Worm (Caenorhabditis elegans) whole organism, young adult: Measurements from ENCODE around the gene pfd-1.
A peak's percentile ranks its signal among the peaks of the same experiment; 100 is the strongest.

Experiments used
- C17E4.6 ChIP-seq: fragments of 200-800 bp; sonication (Bioruptor generic); IDR thresholded peaks from 2 replicates; pipeline ENCODE4 v1.3.6; 2022; ENCODE audit warnings: missing genetic modification reagents, missing genetic modification characterization, missing compliant biosample characterization
- D2030.7 ChIP-seq: fragments of 200-800 bp; sonication (Bioruptor generic); IDR thresholded peaks from 2 replicates; pipeline ENCODE4 v1.3.6; 2022; ENCODE audit warnings: missing genetic modification reagents, missing genetic modification characterization, missing compliant biosample characterization
- F23B12.7 ChIP-seq: sonication (generic microtip); optimal IDR thresholded peaks from 2 replicates; lab custom pipeline; 2017; ENCODE audit warnings: missing genetic modification characterization, mild to moderate bottlenecking, missing compliant biosample characterization, antibody characterized with exemption, moderate library complexity; ENCODE audit not compliant: insufficient read depth
- F33H1.4 ChIP-seq: fragments of 200-800 bp; sonication (Bioruptor generic); IDR thresholded peaks from 2 replicates; pipeline ENCODE4 v1.3.6; 2022; ENCODE audit warnings: missing genetic modification reagents, missing genetic modification characterization, missing compliant biosample characterization
- F37B4.10 ChIP-seq: fragments of 200-800 bp; sonication (Bioruptor generic); IDR thresholded peaks from 2 replicates; pipeline ENCODE4 v1.3.6; 2022; ENCODE audit warnings: missing genetic modification characterization, missing compliant biosample characterization
- F55B11.4 ChIP-seq: sonication (generic microtip); optimal IDR thresholded peaks from 2 replicates; lab custom pipeline; 2016; ENCODE audit warnings: missing compliant biosample characterization, missing genetic modification characterization, borderline replicate concordance; ENCODE audit not compliant: insufficient read depth
- F57C9.4 ChIP-seq: sonication (generic microtip); optimal IDR thresholded peaks from 2 replicates; lab custom pipeline; 2017; ENCODE audit warnings: mild to moderate bottlenecking, missing genetic modification characterization, missing compliant biosample characterization
- K11D2.4 ChIP-seq: fragments of 200-800 bp; sonication (Bioruptor generic); IDR thresholded peaks from 2 replicates; pipeline ENCODE4 v1.3.6; 2022; ENCODE audit warnings: missing genetic modification reagents, missing genetic modification characterization, missing compliant biosample characterization
- K12H6.12 ChIP-seq: fragments of 200-800 bp; sonication (Bioruptor generic); optimal IDR thresholded peaks from 2 replicates; lab custom pipeline; 2018; ENCODE audit warnings: mild to moderate bottlenecking, missing genetic modification characterization, missing compliant biosample characterization
- Y79H2A.3 ChIP-seq: fragments of 200-800 bp; sonication (Bioruptor generic); conservative IDR thresholded peaks from 2 replicates; pipeline ENCODE4 v1.3.6; 2022; ENCODE audit warnings: missing genetic modification reagents, missing genetic modification characterization, missing compliant biosample characterization
- ZK185.1 ChIP-seq: sonication (generic microtip); optimal IDR thresholded peaks from 2 replicates; lab custom pipeline; 2016; ENCODE audit warnings: mild to moderate bottlenecking, missing genetic modification characterization, missing compliant biosample characterization; ENCODE audit not compliant: poor library complexity, severe bottlenecking
- aptf-3 ChIP-seq: fragments of 200-800 bp; sonication (Bioruptor generic); IDR thresholded peaks from 2 replicates; pipeline ENCODE4 v1.3.6; 2022; ENCODE audit warnings: missing genetic modification characterization, missing compliant biosample characterization
- atf-7 ChIP-seq: sonication (generic microtip); optimal IDR thresholded peaks from 2 replicates; lab custom pipeline; 2017; ENCODE audit warnings: mild to moderate bottlenecking, missing genetic modification characterization, missing compliant biosample characterization
- athp-1 ChIP-seq: sonication (generic microtip); optimal IDR thresholded peaks from 2 replicates; lab custom pipeline; 2017; ENCODE audit warnings: mild to moderate bottlenecking, missing genetic modification characterization, missing compliant biosample characterization
- attf-3 ChIP-seq: fragments of 200-800 bp; sonication (Bioruptor generic); conservative IDR thresholded peaks from 2 replicates; pipeline ENCODE4 v1.3.6; 2022; ENCODE audit warnings: missing genetic modification reagents, missing genetic modification characterization, missing compliant biosample characterization
- bed-2 ChIP-seq: fragments of 200-800 bp; sonication (Bioruptor generic); IDR thresholded peaks from 2 replicates; pipeline ENCODE4 v1.3.6; 2022; ENCODE audit warnings: missing genetic modification reagents, missing genetic modification characterization, missing compliant biosample characterization
- cebp-1 ChIP-seq, 2 experiments: fragments of 200-800 bp in 1 of 2; sonication (Bioruptor generic) in 1 of 2; sonication (generic microtip) in 1 of 2; IDR thresholded peaks in 1 of 2; optimal IDR thresholded peaks in 1 of 2; 2 replicates each; pipeline versions ENCODE4 v1.3.6 to Lab custom; 2017 to 2022; ENCODE audit warnings: missing compliant biosample characterization in 2 of 2, missing genetic modification characterization in 2 of 2, mild to moderate bottlenecking in 1 of 2, missing genetic modification reagents in 1 of 2, moderate library complexity in 1 of 2
- ceh-100 ChIP-seq: fragments of 200-800 bp; sonication (Bioruptor generic); IDR thresholded peaks from 2 replicates; pipeline ENCODE4 v1.3.6; 2022; ENCODE audit warnings: missing genetic modification reagents, missing genetic modification characterization, missing compliant biosample characterization
- ceh-40 ChIP-seq: fragments of 200-800 bp; sonication (Bioruptor generic); IDR thresholded peaks from 2 replicates; pipeline ENCODE4 v1.3.6; 2022; ENCODE audit warnings: missing genetic modification characterization, missing compliant biosample characterization
- ceh-58 ChIP-seq: fragments of 200-800 bp; sonication (Bioruptor generic); IDR thresholded peaks from 2 replicates; pipeline ENCODE4 v1.3.6; 2022; ENCODE audit warnings: missing genetic modification characterization, missing compliant biosample characterization
- ceh-79 ChIP-seq: sonication (generic microtip); optimal IDR thresholded peaks from 2 replicates; lab custom pipeline; 2017; ENCODE audit warnings: mild to moderate bottlenecking, missing genetic modification characterization, missing compliant biosample characterization
- chd-7 ChIP-seq: sonication (generic microtip); optimal IDR thresholded peaks from 2 replicates; lab custom pipeline; 2016; ENCODE audit warnings: mild to moderate bottlenecking, missing genetic modification characterization, moderate library complexity, missing compliant biosample characterization
- die-1 ChIP-seq: sonication (generic microtip); optimal IDR thresholded peaks from 2 replicates; lab custom pipeline; 2016; ENCODE audit warnings: missing genotype, mild to moderate bottlenecking, missing genetic modification characterization, missing compliant biosample characterization
- dpff-1 ChIP-seq: sonication (generic microtip); optimal IDR thresholded peaks from 2 replicates; lab custom pipeline; 2017; ENCODE audit warnings: mild to moderate bottlenecking, missing genetic modification characterization, missing compliant biosample characterization
- gei-17 ChIP-seq: fragments of 200-800 bp; sonication (Bioruptor generic); optimal IDR thresholded peaks from 2 replicates; lab custom pipeline; 2018; ENCODE audit warnings: mild to moderate bottlenecking, missing genetic modification characterization, missing compliant biosample characterization
- him-1 ChIP-seq: sonication (generic microtip); optimal IDR thresholded peaks from 2 replicates; lab custom pipeline; 2016; ENCODE audit warnings: missing genotype, missing genetic modification reagents, missing genetic modification characterization, missing compliant biosample characterization
- hlh-12 ChIP-seq: sonication (generic microtip); optimal IDR thresholded peaks from 2 replicates; lab custom pipeline; 2016; ENCODE audit warnings: missing genetic modification characterization, missing compliant biosample characterization
- hrde-1 ChIP-seq: sonication (generic microtip); optimal IDR thresholded peaks from 2 replicates; lab custom pipeline; 2016; ENCODE audit warnings: missing genetic modification characterization, mild to moderate bottlenecking, missing compliant biosample characterization, moderate library complexity, missing genotype, missing genetic modification reagents, borderline replicate concordance
- let-526 ChIP-seq: fragments of 200-800 bp; sonication (Bioruptor generic); IDR thresholded peaks from 2 replicates; pipeline ENCODE4 v1.3.6; 2022; ENCODE audit warnings: missing genetic modification reagents, missing genetic modification characterization, missing compliant biosample characterization
- lin-26 ChIP-seq: fragments of 200-800 bp; sonication (Bioruptor generic); IDR thresholded peaks from 2 replicates; pipeline ENCODE4 v1.3.6; 2022; ENCODE audit warnings: missing genetic modification reagents, missing genetic modification characterization, missing compliant biosample characterization
- lin-40 ChIP-seq: sonication (generic microtip); optimal IDR thresholded peaks from 2 replicates; lab custom pipeline; 2016; ENCODE audit warnings: missing genetic modification characterization, mild to moderate bottlenecking, missing compliant biosample characterization, missing genotype, missing genetic modification reagents
- lsl-1 ChIP-seq: fragments of 200-800 bp; sonication (Bioruptor generic); optimal IDR thresholded peaks from 2 replicates; lab custom pipeline; 2018; ENCODE audit warnings: mild to moderate bottlenecking, missing genetic modification characterization, moderate library complexity, missing compliant biosample characterization
- madf-10 ChIP-seq: sonication (generic microtip); optimal IDR thresholded peaks from 2 replicates; lab custom pipeline; 2016; ENCODE audit warnings: mild to moderate bottlenecking, missing genetic modification characterization, missing compliant biosample characterization
- madf-3 ChIP-seq: fragments of 200-800 bp; sonication (Bioruptor generic); IDR thresholded peaks from 2 replicates; pipeline ENCODE4 v1.3.6; 2022; ENCODE audit warnings: missing genetic modification reagents, missing genetic modification characterization, missing compliant biosample characterization
- mcd-1 ChIP-seq: fragments of 200-800 bp; sonication (Bioruptor generic); IDR thresholded peaks from 2 replicates; pipeline ENCODE4 v1.3.6; 2022; ENCODE audit warnings: missing genetic modification reagents, missing genetic modification characterization, missing compliant biosample characterization
- mxl-1 ChIP-seq: sonication (generic microtip); optimal IDR thresholded peaks from 2 replicates; lab custom pipeline; 2016; ENCODE audit warnings: missing genetic modification characterization, missing compliant biosample characterization
- nfyb-1 ChIP-seq: fragments of 200-800 bp; sonication (Bioruptor generic); IDR thresholded peaks from 2 replicates; pipeline ENCODE4 v1.3.6; 2022; ENCODE audit warnings: missing genetic modification reagents, missing genetic modification characterization, missing compliant biosample characterization
- nhr-80 ChIP-seq: sonication (generic microtip); optimal IDR thresholded peaks from 2 replicates; lab custom pipeline; 2016; ENCODE audit warnings: missing genetic modification characterization, missing compliant biosample characterization
- sdz-38 ChIP-seq: sonication (generic microtip); optimal IDR thresholded peaks from 2 replicates; lab custom pipeline; 2016; ENCODE audit warnings: missing genotype, missing genetic modification characterization, missing compliant biosample characterization
- sea-2 ChIP-seq: fragments of 200-800 bp; sonication (Bioruptor generic); IDR thresholded peaks from 2 replicates; pipeline ENCODE4 v1.3.6; 2022; ENCODE audit warnings: missing genetic modification characterization, missing compliant biosample characterization
- snpc-1.3 ChIP-seq: sonication (generic microtip); optimal IDR thresholded peaks from 2 replicates; lab custom pipeline; 2017; ENCODE audit warnings: missing genetic modification characterization, mild to moderate bottlenecking, missing compliant biosample characterization, antibody characterized with exemption, moderate library complexity, missing genotype, missing genetic modification reagents; ENCODE audit not compliant: insufficient read depth
- sptf-2 ChIP-seq: fragments of 200-800 bp; sonication (Bioruptor generic); optimal IDR thresholded peaks from 2 replicates; lab custom pipeline; 2018; ENCODE audit warnings: mild to moderate bottlenecking, missing genetic modification characterization, missing compliant biosample characterization
- unc-62 ChIP-seq: fragments of 150-350 bp; optimal IDR thresholded peaks from 2 replicates; lab custom pipeline; 2014; ENCODE audit warnings: missing biosample characterization, missing genetic modification reagents, missing genetic modification characterization
- zfh-2 ChIP-seq: fragments of 200-800 bp; sonication (Bioruptor generic); conservative IDR thresholded peaks from 2 replicates; pipeline ENCODE4 v1.3.6; 2022; ENCODE audit warnings: missing genetic modification reagents, missing genetic modification characterization, missing compliant biosample characterization
- zim-3 ChIP-seq: sonication (generic microtip); optimal IDR thresholded peaks from 2 replicates; lab custom pipeline; 2017; ENCODE audit warnings: mild to moderate bottlenecking, missing genetic modification characterization, moderate library complexity, missing compliant biosample characterization
- ztf-28 ChIP-seq: fragments of 200-800 bp; sonication (Bioruptor generic); IDR thresholded peaks from 2 replicates; pipeline ENCODE4 v1.3.6; 2022; ENCODE audit warnings: missing genetic modification reagents, missing genetic modification characterization, missing compliant biosample characterization
- ztf-6 ChIP-seq: fragments of 200-800 bp; sonication (Bioruptor generic); IDR thresholded peaks from 2 replicates; pipeline ENCODE4 v1.3.6; 2022; ENCODE audit warnings: missing genetic modification reagents, missing genetic modification characterization, missing compliant biosample characterization

The pfd-1 gene

ce11 chrIV:11149454-11150163 is at the start of gene pfd-1, which contains the start of gene F01G4.6:
Gene pfd-1, plus strand, starts transcription at chrIV:11150113.
Gene F01G4.6, minus strand, starts transcription at chrIV:11149504.
- TF ChIP-seq F23B12.7 (tag; lab: Kevin White, UChicago) = peak; percentile 73
- peak; percentile 53 for TF ChIP-seq gei-17 (GFP tag; lab: Kevin White, UChicago)
- no peak for TF ChIP-seq him-1 (tag; lab: Kevin White, UChicago)
- no peak for TF ChIP-seq ztf-28 (GFP tag; lab: Robert Waterston, UW)
- TF ChIP-seq madf-3 (GFP tag; lab: Robert Waterston, UW) = peak; percentile 74; the same call in 1 of the 2 replicates
- no peak for TF ChIP-seq sptf-2 (GFP tag; lab: Kevin White, UChicago)
- peak; percentile 85 for TF ChIP-seq ZK185.1
- TF ChIP-seq lsl-1 (GFP tag; lab: Kevin White, UChicago) = peak; percentile 80
- no peak for TF ChIP-seq hlh-12
- TF ChIP-seq let-526 (GFP tag; lab: Robert Waterston, UW) = no peak
- TF ChIP-seq lin-26 (GFP tag; lab: Robert Waterston, UW) = no peak
- TF ChIP-seq ztf-6 (GFP tag; lab: Robert Waterston, UW) = no peak
- no peak for TF ChIP-seq die-1 (tag; lab: Kevin White, UChicago)
- TF ChIP-seq zfh-2 (GFP tag; lab: Robert Waterston, UW) = 0 out of 2 replicates have a peak, but pooled peaks have one; percentile 13
- TF ChIP-seq atf-7 = peak; percentile 50
- TF ChIP-seq C17E4.6 = no peak; the same call in 1 of the 2 replicates
- peak; percentile 55 for TF ChIP-seq madf-10
- TF ChIP-seq ceh-40 (GFP tag; lab: Robert Waterston, UW) = no peak
- TF ChIP-seq bed-2 (GFP tag; lab: Robert Waterston, UW) = no peak
- peak; percentile 22 for TF ChIP-seq snpc-1.3 (tag; lab: Kevin White, UChicago)
- peak; percentile 68 for TF ChIP-seq K12H6.12 (tag; lab: Kevin White, UChicago)
- TF ChIP-seq D2030.7 = 0 out of 2 replicates have a peak, but pooled peaks have one; percentile 38
- peak; percentile 85 for TF ChIP-seq mcd-1
- peak; percentile 95 for TF ChIP-seq nfyb-1 (GFP tag; lab: Robert Waterston, UW)
- no peak for TF ChIP-seq F55B11.4 (tag; lab: Kevin White, UChicago)
- peak; percentile 73 for TF ChIP-seq ceh-100 (GFP tag; lab: Robert Waterston, UW)
- TF ChIP-seq sea-2 (GFP tag; lab: Robert Waterston, UW) = no peak
- TF ChIP-seq nhr-80 = peak; percentile 30
- TF ChIP-seq unc-62 (GFP tag; lab: Kevin White, UChicago) = no peak
- TF ChIP-seq dpff-1 (tag; lab: Kevin White, UChicago) = no peak
- no peak for TF ChIP-seq ceh-79
- peak; percentile 94 for TF ChIP-seq F33H1.4 (GFP tag; lab: Robert Waterston, UW)
- no peak for TF ChIP-seq zim-3 (tag; lab: Kevin White, UChicago)
- TF ChIP-seq attf-3 (GFP tag; lab: Robert Waterston, UW) = peak; percentile 43; the same call in 1 of the 2 replicates
- no peak for TF ChIP-seq athp-1 (tag; lab: Kevin White, UChicago)
- no peak for TF ChIP-seq Y79H2A.3 (GFP tag; lab: Robert Waterston, UW)
- TF ChIP-seq chd-7 (tag; lab: Kevin White, UChicago) = peak; percentile 11
- TF ChIP-seq ceh-58 (GFP tag; lab: Robert Waterston, UW) = no peak
- peak; percentile 85 for TF ChIP-seq lin-40 (tag; lab: Kevin White, UChicago)
- TF ChIP-seq F37B4.10 (GFP tag; lab: Robert Waterston, UW) = no peak
- no peak for TF ChIP-seq cebp-1 (GFP tag; IDR thresholded peaks at IDR 0.05; lab: Robert Waterston, UW)
- TF ChIP-seq cebp-1 (tag; optimal IDR thresholded peaks at IDR 0.05; lab: Kevin White, UChicago) = peak; percentile 82
- no peak for TF ChIP-seq aptf-3 (GFP tag; lab: Robert Waterston, UW)
- peak; percentile 88 for TF ChIP-seq K11D2.4
- no peak for TF ChIP-seq mxl-1 (tag; lab: Kevin White, UChicago)
- no peak for TF ChIP-seq hrde-1 (tag; lab: Kevin White, UChicago)
- TF ChIP-seq F57C9.4 (tag; lab: Kevin White, UChicago) = no peak
- TF ChIP-seq sdz-38 (tag; lab: Kevin White, UChicago) = no peak
